Worm (Caenorhabditis elegans) whole organism, young adult: ENCODE data around the gene oac-42.

ENCODE experiments used
- B0019.2 ChIP-seq: fragments of 200-800 bp; sonication (Bioruptor generic); conservative IDR thresholded peaks from 2 replicates; pipeline ENCODE4 v1.3.6; 2022; ENCODE audit warnings: missing genetic modification reagents, missing genetic modification characterization, missing compliant biosample characterization
- B0035.1 ChIP-seq: sonication (generic microtip); optimal IDR thresholded peaks from 2 replicates; lab custom pipeline; 2016; ENCODE audit warnings: missing genetic modification characterization, mild to moderate bottlenecking, missing compliant biosample characterization, missing genotype, missing genetic modification reagents
- C06A6.2 ChIP-seq: fragments of 200-800 bp; sonication (Bioruptor generic); conservative IDR thresholded peaks from 2 replicates; pipeline ENCODE4 v1.3.6; 2022; ENCODE audit warnings: missing genetic modification characterization, missing compliant biosample characterization
- F37B4.10 ChIP-seq: fragments of 200-800 bp; sonication (Bioruptor generic); IDR thresholded peaks from 2 replicates; pipeline ENCODE4 v1.3.6; 2022; ENCODE audit warnings: missing genetic modification characterization, missing compliant biosample characterization
- F39B2.1 ChIP-seq: fragments of 200-800 bp; sonication (Bioruptor generic); IDR thresholded peaks from 2 replicates; pipeline ENCODE4 v1.3.6; 2022; ENCODE audit warnings: missing genetic modification reagents, missing genetic modification characterization, missing compliant biosample characterization
- F49E8.2 ChIP-seq: sonication (generic microtip); optimal IDR thresholded peaks from 3 replicates; lab custom pipeline; 2017; ENCODE audit warnings: missing genetic modification characterization, mild to moderate bottlenecking, missing compliant biosample characterization, antibody characterized with exemption, moderate library complexity; ENCODE audit not compliant: insufficient read depth
- F52B5.7 ChIP-seq: sonication (generic microtip); optimal IDR thresholded peaks from 2 replicates; lab custom pipeline; 2016; ENCODE audit warnings: mild to moderate bottlenecking, missing genetic modification characterization, missing compliant biosample characterization
- F57A8.1 ChIP-seq: fragments of 200-800 bp; sonication (Bioruptor generic); optimal IDR thresholded peaks from 2 replicates; lab custom pipeline; 2018; ENCODE audit warnings: mild to moderate bottlenecking, missing genetic modification characterization, moderate library complexity, missing compliant biosample characterization
- akir-1 ChIP-seq: fragments of 200-800 bp; sonication (Bioruptor generic); optimal IDR thresholded peaks from 2 replicates; lab custom pipeline; 2018; ENCODE audit warnings: mild to moderate bottlenecking, missing genetic modification characterization, moderate library complexity, missing compliant biosample characterization
- aptf-2 ChIP-seq: fragments of 200-800 bp; sonication (Bioruptor generic); conservative IDR thresholded peaks from 2 replicates; pipeline ENCODE4 v1.3.6; 2022; ENCODE audit warnings: missing genetic modification reagents, missing genetic modification characterization, missing compliant biosample characterization
- atf-7 ChIP-seq: sonication (generic microtip); optimal IDR thresholded peaks from 2 replicates; lab custom pipeline; 2017; ENCODE audit warnings: mild to moderate bottlenecking, missing genetic modification characterization, missing compliant biosample characterization
- athp-1 ChIP-seq: sonication (generic microtip); optimal IDR thresholded peaks from 2 replicates; lab custom pipeline; 2017; ENCODE audit warnings: mild to moderate bottlenecking, missing genetic modification characterization, missing compliant biosample characterization
- attf-6 ChIP-seq: fragments of 200-800 bp; sonication (Bioruptor generic); IDR thresholded peaks from 2 replicates; pipeline ENCODE4 v1.3.6; 2022; ENCODE audit warnings: missing genetic modification reagents, missing genetic modification characterization, missing compliant biosample characterization
- bed-2 ChIP-seq: fragments of 200-800 bp; sonication (Bioruptor generic); IDR thresholded peaks from 2 replicates; pipeline ENCODE4 v1.3.6; 2022; ENCODE audit warnings: missing genetic modification reagents, missing genetic modification characterization, missing compliant biosample characterization
- cebp-1 ChIP-seq, 2 experiments: fragments of 200-800 bp in 1 of 2; sonication (Bioruptor generic) in 1 of 2; sonication (generic microtip) in 1 of 2; IDR thresholded peaks in 1 of 2; optimal IDR thresholded peaks in 1 of 2; 2 replicates each; pipeline versions ENCODE4 v1.3.6 to Lab custom; 2017 to 2022; ENCODE audit warnings: missing compliant biosample characterization in 2 of 2, missing genetic modification characterization in 2 of 2, mild to moderate bottlenecking in 1 of 2, missing genetic modification reagents in 1 of 2, moderate library complexity in 1 of 2
- ceh-100 ChIP-seq: fragments of 200-800 bp; sonication (Bioruptor generic); IDR thresholded peaks from 2 replicates; pipeline ENCODE4 v1.3.6; 2022; ENCODE audit warnings: missing genetic modification reagents, missing genetic modification characterization, missing compliant biosample characterization
- ceh-27 ChIP-seq: fragments of 200-800 bp; sonication (Bioruptor generic); optimal IDR thresholded peaks from 2 replicates; lab custom pipeline; 2018; ENCODE audit warnings: mild to moderate bottlenecking, missing genetic modification characterization, moderate library complexity, missing compliant biosample characterization
- ceh-91 ChIP-seq: fragments of 200-800 bp; sonication (Bioruptor generic); IDR thresholded peaks from 2 replicates; pipeline ENCODE4 v1.3.6; 2022; ENCODE audit warnings: missing genetic modification reagents, missing genetic modification characterization, missing compliant biosample characterization
- efl-1 ChIP-seq: fragments of 150-350 bp; optimal IDR thresholded peaks from 2 replicates; lab custom pipeline; 2014; ENCODE audit warnings: missing biosample characterization, missing genetic modification reagents, missing genetic modification characterization
- egl-44 ChIP-seq: fragments of 200-800 bp; sonication (Bioruptor generic); IDR thresholded peaks from 2 replicates; pipeline ENCODE4 v1.3.6; 2022; ENCODE audit warnings: missing genetic modification reagents, missing genetic modification characterization, missing compliant biosample characterization
- egrh-3 ChIP-seq: fragments of 200-800 bp; sonication (Bioruptor generic); IDR thresholded peaks from 2 replicates; pipeline ENCODE4 v1.3.6; 2022; ENCODE audit warnings: missing genetic modification reagents, missing genetic modification characterization, missing compliant biosample characterization
- hmg-20 ChIP-seq: fragments of 200-800 bp; sonication (Bioruptor generic); IDR thresholded peaks from 2 replicates; pipeline ENCODE4 v1.3.6; 2022; ENCODE audit warnings: missing genetic modification reagents, missing genetic modification characterization, missing compliant biosample characterization
- lag-1 ChIP-seq: fragments of 200-800 bp; sonication (Bioruptor generic); IDR thresholded peaks from 2 replicates; pipeline ENCODE4 v1.3.6; 2022; ENCODE audit warnings: missing genetic modification reagents, missing genetic modification characterization, missing compliant biosample characterization
- let-526 ChIP-seq: fragments of 200-800 bp; sonication (Bioruptor generic); IDR thresholded peaks from 2 replicates; pipeline ENCODE4 v1.3.6; 2022; ENCODE audit warnings: missing genetic modification reagents, missing genetic modification characterization, missing compliant biosample characterization
- lir-1 ChIP-seq: fragments of 200-800 bp; sonication (Bioruptor generic); conservative IDR thresholded peaks from 2 replicates; pipeline ENCODE4 v1.3.6; 2022; ENCODE audit warnings: missing genetic modification reagents, missing genetic modification characterization, missing compliant biosample characterization
- mes-4 ChIP-seq: sonication (generic microtip); optimal IDR thresholded peaks from 2 replicates; lab custom pipeline; 2016; ENCODE audit warnings: missing genotype, missing genetic modification characterization, missing compliant biosample characterization
- nfya-2 ChIP-seq: fragments of 200-800 bp; sonication (Bioruptor generic); IDR thresholded peaks from 2 replicates; pipeline ENCODE4 v1.3.6; 2022; ENCODE audit warnings: missing genetic modification reagents, missing genetic modification characterization, missing compliant biosample characterization
- nhr-120 ChIP-seq: fragments of 200-800 bp; sonication (Bioruptor generic); IDR thresholded peaks from 2 replicates; pipeline ENCODE4 v1.3.6; 2022; ENCODE audit warnings: missing genetic modification characterization, missing compliant biosample characterization
- nhr-80 ChIP-seq: sonication (generic microtip); optimal IDR thresholded peaks from 2 replicates; lab custom pipeline; 2016; ENCODE audit warnings: missing genetic modification characterization, missing compliant biosample characterization
- nhr-90 ChIP-seq: sonication (generic microtip); optimal IDR thresholded peaks from 2 replicates; lab custom pipeline; 2016; ENCODE audit warnings: missing genotype, mild to moderate bottlenecking, missing genetic modification characterization, missing compliant biosample characterization
- repo-1 ChIP-seq: sonication (generic microtip); optimal IDR thresholded peaks from 2 replicates; lab custom pipeline; 2017; ENCODE audit warnings: mild to moderate bottlenecking, missing genetic modification characterization, missing compliant biosample characterization
- snpc-1.3 ChIP-seq: sonication (generic microtip); optimal IDR thresholded peaks from 2 replicates; lab custom pipeline; 2017; ENCODE audit warnings: missing genetic modification characterization, mild to moderate bottlenecking, missing compliant biosample characterization, antibody characterized with exemption, moderate library complexity, missing genotype, missing genetic modification reagents; ENCODE audit not compliant: insufficient read depth
- snpc-4 ChIP-seq, 5 experiments: fragments of 150-350 bp in 1 of 5; sonication (generic microtip) in 4 of 5; optimal IDR thresholded peaks; 2 replicates each; lab custom pipeline; 2014 to 2018; ENCODE audit warnings: missing genetic modification characterization in 5 of 5, missing biosample characterization in 3 of 5, antibody characterized with exemption in 2 of 5, mild to moderate bottlenecking in 2 of 5, missing compliant biosample characterization in 2 of 5, missing genotype in 2 of 5, moderate library complexity in 2 of 5, missing genetic modification reagents in 1 of 5
- tlf-1 ChIP-seq: fragments of 200-800 bp; sonication (Bioruptor generic); optimal IDR thresholded peaks from 2 replicates; lab custom pipeline; 2018; ENCODE audit warnings: mild to moderate bottlenecking, missing genetic modification characterization, missing compliant biosample characterization
- zfh-2 ChIP-seq: fragments of 200-800 bp; sonication (Bioruptor generic); conservative IDR thresholded peaks from 2 replicates; pipeline ENCODE4 v1.3.6; 2022; ENCODE audit warnings: missing genetic modification reagents, missing genetic modification characterization, missing compliant biosample characterization

oac-42 gene

ce11 chrV:15922979-15923378, 38.4 kb upstream of the oac-42 start, which contains the start of gene F35E8.13:
Gene F35E8.13, plus strand, starts transcription at chrV:15923279.
- TF ChIP-seq nhr-90 (tag; lab: Kevin White, UChicago) (no peak), attf-6 (GFP tag; lab: Robert Waterston, UW) (no peak), F57A8.1 (GFP tag; lab: Kevin White, UChicago) (no peak), aptf-2 (GFP tag; lab: Robert Waterston, UW) (no peak), zfh-2 (GFP tag; lab: Robert Waterston, UW) (no peak), ceh-100 (GFP tag; lab: Robert Waterston, UW) (no peak), ceh-27 (GFP tag; lab: Kevin White, UChicago) (no peak), athp-1 (tag; lab: Kevin White, UChicago) (no peak), snpc-1.3 (no peak), efl-1 (GFP tag; lab: Kevin White, UChicago) (no peak), let-526 (no peak), lir-1 (no peak)

- TF ChIP-seq lag-1 (GFP tag; lab: Robert Waterston, UW): no peak
- TF ChIP-seq tlf-1: no peak
- TF ChIP-seq F49E8.2 (tag; lab: Kevin White, UChicago): no peak
- TF ChIP-seq F37B4.10 (GFP tag; lab: Robert Waterston, UW): no peak
- no peak for TF ChIP-seq hmg-20 (GFP tag; lab: Robert Waterston, UW)
- TF ChIP-seq mes-4 (tag; lab: Kevin White, UChicago): no peak
- TF ChIP-seq C06A6.2: no peak
- no peak for TF ChIP-seq snpc-4 (GFP tag; optimal IDR thresholded peaks at IDR 0.05; lab: Kevin White, UChicago)
- no peak for TF ChIP-seq snpc-4 (tag; optimal IDR thresholded peaks at IDR 0.05; lab: Kevin White, UChicago)
- no peak for TF ChIP-seq egrh-3 (GFP tag; lab: Robert Waterston, UW)
- TF ChIP-seq bed-2 (GFP tag; lab: Robert Waterston, UW): no peak
- TF ChIP-seq ceh-91: no peak
- TF ChIP-seq B0019.2 (GFP tag; lab: Robert Waterston, UW): no peak
- no peak for TF ChIP-seq repo-1
- TF ChIP-seq, all 124 proteins: peak for 0
These were observed 36.5 kb upstream of the oac-42 start, which contains the start of gene cdr-1 for ce11 chrV:15921102-15921501. Gene cdr-1, plus strand, starts transcription at chrV:15921309.

- TF ChIP-seq egl-44 (GFP tag; lab: Robert Waterston, UW) (no peak), F52B5.7 (tag; lab: Kevin White, UChicago) (no peak), attf-6 (GFP tag; lab: Robert Waterston, UW) (no peak), akir-1 (GFP tag; lab: Kevin White, UChicago) (no peak), B0035.1 (tag; lab: Kevin White, UChicago) (no peak), nhr-120 (no peak), atf-7 (tag; lab: Kevin White, UChicago) (no peak)
These were observed 35.7 kb upstream of the oac-42 start, which contains the start of gene F35E8.10 for ce11 chrV:15920273-15920672. Gene F35E8.10, minus strand, starts transcription at chrV:15920373.

ce11 chrV:15917458-15917857, 32.9 kb upstream of the oac-42 start, which contains the start of gene F35E8.9:
Gene F35E8.9, minus strand, starts transcription at chrV:15917558.
- no peak for TF ChIP-seq nfya-2 (GFP tag; lab: Robert Waterston, UW)

ce11 chrV:15915919-15916318, 31.3 kb upstream of the oac-42 start, which contains the start of gene gst-38:
Gene gst-38, minus strand, starts transcription at chrV:15916070.
- TF ChIP-seq F39B2.1: no peak
- peak; percentile 86 for TF ChIP-seq cebp-1 (GFP tag; IDR thresholded peaks at IDR 0.05; lab: Robert Waterston, UW)
- peak; percentile 93 for TF ChIP-seq cebp-1 (tag; optimal IDR thresholded peaks at IDR 0.05; lab: Kevin White, UChicago)
- TF ChIP-seq nhr-80 (tag; lab: Kevin White, UChicago): peak; percentile 82
